Fruit fly (Drosophila melanogaster) whole organism, embryonic: Measurements from ENCODE around the gene a10.

Source experiments
- CG6654 ChIP-seq: fragments of 200-800 bp; sonication (Bioruptor generic); optimal IDR thresholded peaks from 2 replicates; lab custom pipeline; 2017; ENCODE audit warnings: missing biosample characterization, mild to moderate bottlenecking, missing genetic modification characterization
- CG7839 ChIP-seq: fragments of 200-800 bp; sonication (Bioruptor generic); optimal IDR thresholded peaks from 3 replicates; lab custom pipeline; 2018; ENCODE audit warnings: missing biosample characterization, mild to moderate bottlenecking, missing genetic modification characterization, moderate library complexity
- disco-r ChIP-seq: fragments of 200-800 bp; sonication (Bioruptor generic); optimal IDR thresholded peaks from 2 replicates; lab custom pipeline; 2016; ENCODE audit warnings: missing biosample characterization, missing genetic modification characterization
- grau ChIP-seq: fragments of 200-800 bp; optimal IDR thresholded peaks from 3 replicates; lab custom pipeline; 2019; ENCODE audit warnings: missing biosample characterization, mild to moderate bottlenecking, missing genetic modification characterization, moderate library complexity
- h ChIP-seq: fragments of >200 bp; optimal IDR thresholded peaks from 2 replicates; lab custom pipeline; 2017

DNA sequence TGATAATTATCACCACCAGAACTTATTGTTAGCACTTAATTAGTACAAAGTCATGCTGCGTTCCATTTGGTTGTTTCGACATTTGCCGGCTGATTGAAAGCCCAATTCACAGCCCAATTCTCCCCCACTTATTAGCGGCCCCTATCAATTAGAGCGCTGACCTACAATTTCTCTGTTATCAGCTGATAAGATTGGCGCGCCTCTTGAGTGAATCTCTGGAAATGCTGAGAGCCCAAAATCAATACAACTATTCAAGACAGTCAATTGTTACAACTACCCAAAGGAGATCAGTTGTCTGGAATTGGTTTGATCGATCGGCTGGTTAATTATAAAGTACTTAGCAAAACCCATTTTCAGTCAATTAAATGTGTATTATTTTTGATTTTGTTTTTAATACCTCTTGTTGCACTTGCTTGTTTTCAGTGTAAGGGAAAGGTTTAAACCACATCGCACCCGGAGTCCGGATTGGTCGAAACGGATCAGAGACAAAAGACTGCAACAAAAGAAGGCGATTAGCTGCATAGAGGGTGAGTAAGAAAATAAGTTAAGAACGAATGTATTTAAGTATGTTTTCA is 38.6 kb downstream of the a10 start:
- TF ChIP-seq disco-r (GFP tag; lab: Kevin White, UChicago) (no peak), CG7839 (tag; lab: Kevin White, UChicago) (no peak), grau (tag; lab: Kevin White, UChicago) (no peak), CG6654 (GFP tag; lab: Kevin White, UChicago) (no peak), h (lab: Kevin White, UChicago) (no peak)
